Worm (Caenorhabditis elegans): Measurements from ENCODE around the gene idpb-4.

The idpb-4 gene

ce11 chrII:8698828-8699227 is 38.5 kb downstream of the idpb-4 start, which contains the start of gene chdh-1 (continued):
- TF ChIP-seq nhr-71 (tag; optimal IDR thresholded peaks at IDR 0.05), result no peak
- no peak for TF ChIP-seq lin-35 (GFP tag; optimal IDR thresholded peaks at IDR 0.05)
- TF ChIP-seq elt-3 (tag; optimal IDR thresholded peaks at IDR 0.05), result no peak

DNA sequence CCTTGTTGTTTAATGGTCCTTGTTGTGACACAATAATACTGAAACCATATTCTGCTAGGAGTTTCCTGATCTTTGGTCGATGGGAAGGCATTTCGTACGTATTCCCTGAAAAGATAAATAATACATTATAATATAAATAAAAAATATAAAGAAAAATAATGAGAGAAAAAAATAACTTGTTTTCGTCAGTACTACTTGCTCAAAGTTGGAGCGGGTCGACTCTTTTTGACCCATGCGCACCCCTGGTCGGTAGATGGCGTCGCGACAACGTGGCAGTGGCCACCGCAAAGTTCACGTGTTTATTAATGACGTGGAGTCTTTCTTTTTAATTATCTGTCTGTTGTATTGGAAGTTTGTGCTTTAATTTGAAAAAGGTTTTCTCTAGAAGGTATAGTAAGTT is 41.6 kb downstream of the idpb-4 start, which contains the start of gene C34C6.10:
C34C6.10 (minus strand) TSS at position 101 of the 400 bp plus-strand sequence.
- TF ChIP-seq lin-14 (GFP tag; optimal IDR thresholded peaks at IDR 0.05) (no peak), hpl-2 (GFP tag; optimal IDR thresholded peaks at IDR 0.05) (no peak), efl-3 (GFP tag; optimal IDR thresholded peaks at IDR 0.05) (no peak), ets-5 (GFP tag; IDR thresholded peaks at IDR 0.05) (no peak), sox-4 (tag; optimal IDR thresholded peaks at IDR 0.05) (no peak), nhr-76 (tag; optimal IDR thresholded peaks at IDR 0.05) (no peak), nhr-47 (tag; optimal IDR thresholded peaks at IDR 0.05) (no peak)

DNA sequence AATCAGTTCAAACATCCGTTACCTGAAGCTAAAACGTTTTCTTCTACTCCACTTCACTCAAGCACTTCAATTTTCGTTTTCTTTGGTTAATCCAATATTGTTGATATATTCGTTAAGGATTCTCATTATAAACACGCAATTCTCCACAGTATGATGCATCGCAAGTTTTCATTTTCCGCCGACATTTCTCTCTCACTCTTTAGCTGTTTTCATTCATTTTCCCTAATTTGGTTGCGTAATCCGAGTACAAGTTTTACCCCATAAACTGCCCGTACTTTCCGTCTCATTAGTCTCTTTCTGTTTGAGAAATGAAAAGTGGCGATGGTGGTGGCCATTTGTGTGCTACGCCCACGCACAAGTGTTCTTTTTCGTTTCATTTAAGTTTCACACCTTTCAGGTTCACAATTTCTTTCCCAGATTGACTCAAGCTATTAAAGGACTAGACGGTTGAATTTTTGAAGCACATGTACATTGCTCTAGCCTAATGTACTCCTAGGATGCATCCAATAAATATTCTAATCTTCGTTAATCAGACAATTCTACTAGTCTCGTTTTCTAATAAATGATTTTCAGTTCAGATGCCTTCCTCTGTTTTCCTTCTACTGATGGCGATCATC is 45.9 kb downstream of the idpb-4 start, which contains the start of gene C34C6.3:
C34C6.3 (plus strand) TSS at position 567 of the 617 bp plus-strand sequence.
- TF ChIP-seq aly-2 (tag; optimal IDR thresholded peaks at IDR 0.05), result no peak
- TF ChIP-seq blmp-1 (tag; optimal IDR thresholded peaks at IDR 0.05), result peak; percentile 90
